Worm (Caenorhabditis elegans) whole organism, late embryonic: Measurements from ENCODE around the gene R10E8.8.

ENCODE experiments used
- ama-1 ChIP-seq: fragments of 150-350 bp; optimal IDR thresholded peaks from 2 replicates; lab custom pipeline; 2014
- ceh-19 ChIP-seq: fragments of 200-800 bp; sonication (Bioruptor generic); optimal IDR thresholded peaks from 2 replicates; lab custom pipeline; 2018; ENCODE audit warnings: mild to moderate bottlenecking, missing genetic modification characterization, missing compliant biosample characterization
- ceh-22 ChIP-seq: sonication (generic microtip); optimal IDR thresholded peaks from 2 replicates; lab custom pipeline; 2017; ENCODE audit warnings: missing biosample characterization, missing genetic modification characterization
- ceh-48 ChIP-seq: sonication (generic microtip); optimal IDR thresholded peaks from 2 replicates; lab custom pipeline; 2016; ENCODE audit warnings: missing genetic modification characterization, inconsistent platforms, missing compliant biosample characterization
- hlh-8 ChIP-seq: sonication (generic microtip); optimal IDR thresholded peaks from 2 replicates; lab custom pipeline; 2016; ENCODE audit warnings: missing genotype, missing genetic modification characterization, missing compliant biosample characterization
- nfya-1 ChIP-seq: sonication (generic microtip); optimal IDR thresholded peaks from 2 replicates; lab custom pipeline; 2017; ENCODE audit warnings: missing genetic modification characterization, mild to moderate bottlenecking, missing compliant biosample characterization, antibody characterized with exemption, moderate library complexity
- nhr-11 ChIP-seq: fragments of 150-350 bp; optimal IDR thresholded peaks from 2 replicates; lab custom pipeline; 2014; ENCODE audit warnings: missing biosample characterization, missing genetic modification characterization
- tbx-2 ChIP-seq: sonication (generic microtip); optimal IDR thresholded peaks from 2 replicates; lab custom pipeline; 2016; ENCODE audit warnings: missing genetic modification characterization, missing compliant biosample characterization
- ttx-3 ChIP-seq: sonication (generic microtip); optimal IDR thresholded peaks from 2 replicates; lab custom pipeline; 2016; ENCODE audit warnings: missing genetic modification reagents, missing genetic modification characterization, missing compliant biosample characterization

ce11 chrV:18252239-18252638 lies 10.8 kb upstream of the R10E8.8 start, which contains the start of gene R10E8.1:
- TF ChIP-seq nfya-1 = no peak
- no peak for TF ChIP-seq hlh-8 (tag; lab: Kevin White, UChicago)
- TF ChIP-seq ama-1 = no peak
- TF ChIP-seq ceh-22 (tag; lab: Kevin White, UChicago) = no peak
- no peak for TF ChIP-seq ceh-48 (tag; lab: Kevin White, UChicago)
- TF ChIP-seq nhr-11 (tag; lab: Kevin White, UChicago) = no peak
- no peak for TF ChIP-seq ttx-3 (tag; lab: Kevin White, UChicago)
- TF ChIP-seq ceh-19 (GFP tag; lab: Kevin White, UChicago) = no peak
- no peak for TF ChIP-seq tbx-2 (tag; lab: Kevin White, UChicago)
